Worm (Caenorhabditis elegans) whole organism, young adult: ENCODE data around the gene K07D4.6.

Experiments
- Y53F4B.3 ChIP-seq: fragments of 200-800 bp; sonication (Bioruptor generic); IDR thresholded peaks from 2 replicates; pipeline ENCODE4 v1.3.6; 2022; ENCODE audit warnings: missing genetic modification reagents, missing genetic modification characterization, missing compliant biosample characterization
- ama-1 ChIP-seq, 3 experiments: fragments of 150-350 bp in 1 of 3; sonication (generic microtip) in 2 of 3; optimal IDR thresholded peaks; 2 replicates each; lab custom pipeline; 2014 to 2018; ENCODE audit warnings: missing biosample characterization in 2 of 3, missing genetic modification characterization in 2 of 3, missing genetic modification reagents in 2 of 3
- attf-6 ChIP-seq: fragments of 200-800 bp; sonication (Bioruptor generic); IDR thresholded peaks from 2 replicates; pipeline ENCODE4 v1.3.6; 2022; ENCODE audit warnings: missing genetic modification reagents, missing genetic modification characterization, missing compliant biosample characterization
- ceh-58 ChIP-seq: fragments of 200-800 bp; sonication (Bioruptor generic); IDR thresholded peaks from 2 replicates; pipeline ENCODE4 v1.3.6; 2022; ENCODE audit warnings: missing genetic modification characterization, missing compliant biosample characterization
- egrh-3 ChIP-seq: fragments of 200-800 bp; sonication (Bioruptor generic); IDR thresholded peaks from 2 replicates; pipeline ENCODE4 v1.3.6; 2022; ENCODE audit warnings: missing genetic modification reagents, missing genetic modification characterization, missing compliant biosample characterization
- lin-35 ChIP-seq, 3 experiments: fragments of 150-350 bp in 2 of 3; sonication (generic microtip) in 1 of 3; optimal IDR thresholded peaks; 2 replicates each; lab custom pipeline; 2014 to 2018; ENCODE audit warnings: missing biosample characterization in 3 of 3, missing genetic modification characterization in 3 of 3, missing genetic modification reagents in 3 of 3
- lin-40 ChIP-seq: sonication (generic microtip); optimal IDR thresholded peaks from 2 replicates; lab custom pipeline; 2016; ENCODE audit warnings: missing genetic modification characterization, mild to moderate bottlenecking, missing compliant biosample characterization, missing genotype, missing genetic modification reagents
- madf-6 ChIP-seq: fragments of 200-800 bp; sonication (Bioruptor generic); IDR thresholded peaks from 2 replicates; pipeline ENCODE4 v1.3.6; 2022; ENCODE audit warnings: missing genetic modification reagents, missing genetic modification characterization, missing compliant biosample characterization
- mel-28 ChIP-seq: sonication (generic microtip); optimal IDR thresholded peaks from 2 replicates; lab custom pipeline; 2016; ENCODE audit warnings: borderline replicate concordance, mild to moderate bottlenecking, missing genetic modification characterization, missing compliant biosample characterization
- snpc-1.3 ChIP-seq: sonication (generic microtip); optimal IDR thresholded peaks from 2 replicates; lab custom pipeline; 2017; ENCODE audit warnings: missing genetic modification characterization, mild to moderate bottlenecking, missing compliant biosample characterization, antibody characterized with exemption, moderate library complexity, missing genotype, missing genetic modification reagents; ENCODE audit not compliant: insufficient read depth
- ztf-18 ChIP-seq: sonication (generic microtip); optimal IDR thresholded peaks from 2 replicates; lab custom pipeline; 2016; ENCODE audit warnings: missing genotype, mild to moderate bottlenecking, missing genetic modification characterization, missing compliant biosample characterization

ce11 chrII:3975942-3976341 is 42.6 kb downstream of the K07D4.6 start, which contains the start of gene dos-2:
- TF ChIP-seq mel-28 (tag; lab: Kevin White, UChicago) (no peak), lin-35 (GFP tag; optimal IDR thresholded peaks at IDR 0.05; lab: Kevin White, UChicago) (no peak), ztf-18 (tag; lab: Kevin White, UChicago) (no peak), snpc-1.3 (tag; lab: Kevin White, UChicago) (no peak), ama-1 (optimal IDR thresholded peaks at IDR 0.05; lab: Kevin White, UChicago) (no peak), ama-1 (GFP tag; optimal IDR thresholded peaks at IDR 0.05; lab: Kevin White, UChicago) (no peak), egrh-3 (GFP tag; lab: Robert Waterston, UW) (no peak), lin-40 (tag; lab: Kevin White, UChicago) (no peak), attf-6 (GFP tag; lab: Robert Waterston, UW) (no peak), madf-6 (GFP tag; lab: Robert Waterston, UW) (no peak), ceh-58 (GFP tag; lab: Robert Waterston, UW) (no peak), Y53F4B.3 (GFP tag; lab: Robert Waterston, UW) (no peak)
